Fruit fly (Drosophila melanogaster) whole organism, pupa: ENCODE data around the gene Irk1.

Experiments used
- CG13204 ChIP-seq: fragments of 200-800 bp; sonication (Bioruptor generic); optimal IDR thresholded peaks from 2 replicates; lab custom pipeline; 2018; ENCODE audit warnings: missing biosample characterization, mild to moderate bottlenecking, missing genetic modification characterization, moderate library complexity
- CG14655 ChIP-seq: fragments of 200-800 bp; sonication (Bioruptor generic); optimal IDR thresholded peaks from 3 replicates; lab custom pipeline; 2017; ENCODE audit warnings: mild to moderate bottlenecking, missing biosample characterization, missing genetic modification reagents, missing genetic modification characterization
- CG17806 ChIP-seq: fragments of 200-800 bp; sonication (Bioruptor generic); optimal IDR thresholded peaks from 2 replicates; lab custom pipeline; 2018; ENCODE audit warnings: missing biosample characterization, mild to moderate bottlenecking, missing genetic modification characterization, moderate library complexity
- CG32121 ChIP-seq: fragments of 200-800 bp; sonication (Bioruptor generic); IDR thresholded peaks from 2 replicates; pipeline ENCODE4 v1.3.6; 2022; ENCODE audit warnings: missing biosample characterization, missing genetic modification characterization
- CG34367 ChIP-seq: fragments of 200-800 bp; sonication (Bioruptor generic); optimal IDR thresholded peaks from 2 replicates; lab custom pipeline; 2018; ENCODE audit warnings: missing biosample characterization, mild to moderate bottlenecking, missing genetic modification characterization
- CG8301 ChIP-seq: fragments of 200-800 bp; sonication (Bioruptor generic); optimal IDR thresholded peaks from 2 replicates; lab custom pipeline; 2018; ENCODE audit warnings: missing biosample characterization, mild to moderate bottlenecking, missing genetic modification characterization
- CG9948 ChIP-seq: fragments of 200-800 bp; sonication (Bioruptor generic); optimal IDR thresholded peaks from 2 replicates; lab custom pipeline; 2018; ENCODE audit warnings: missing biosample characterization, mild to moderate bottlenecking, missing genetic modification characterization, moderate library complexity
- D1 ChIP-seq: fragments of 200-800 bp; sonication (Bioruptor generic); optimal IDR thresholded peaks from 2 replicates; lab custom pipeline; 2018; ENCODE audit warnings: missing biosample characterization, mild to moderate bottlenecking, missing genetic modification characterization, moderate library complexity
- Pif1A ChIP-seq: fragments of 200-800 bp; sonication (Bioruptor generic); optimal IDR thresholded peaks from 3 replicates; lab custom pipeline; 2016; ENCODE audit warnings: missing biosample characterization, missing genetic modification characterization
- Pif1B ChIP-seq: fragments of 200-800 bp; sonication (Bioruptor generic); optimal IDR thresholded peaks from 3 replicates; lab custom pipeline; 2016; ENCODE audit warnings: missing biosample characterization, missing genetic modification characterization
- fd96Ca ChIP-seq: fragments of 200-800 bp; sonication (Bioruptor generic); IDR thresholded peaks from 3 replicates; pipeline ENCODE4 v1.3.6; 2022; ENCODE audit warnings: missing biosample characterization, missing genetic modification characterization
- rn ChIP-seq: fragments of 200-800 bp; sonication (Bioruptor generic); IDR thresholded peaks from 2 replicates; pipeline ENCODE4 v1.3.6; 2022; ENCODE audit warnings: missing biosample characterization, missing genetic modification characterization

DNA sequence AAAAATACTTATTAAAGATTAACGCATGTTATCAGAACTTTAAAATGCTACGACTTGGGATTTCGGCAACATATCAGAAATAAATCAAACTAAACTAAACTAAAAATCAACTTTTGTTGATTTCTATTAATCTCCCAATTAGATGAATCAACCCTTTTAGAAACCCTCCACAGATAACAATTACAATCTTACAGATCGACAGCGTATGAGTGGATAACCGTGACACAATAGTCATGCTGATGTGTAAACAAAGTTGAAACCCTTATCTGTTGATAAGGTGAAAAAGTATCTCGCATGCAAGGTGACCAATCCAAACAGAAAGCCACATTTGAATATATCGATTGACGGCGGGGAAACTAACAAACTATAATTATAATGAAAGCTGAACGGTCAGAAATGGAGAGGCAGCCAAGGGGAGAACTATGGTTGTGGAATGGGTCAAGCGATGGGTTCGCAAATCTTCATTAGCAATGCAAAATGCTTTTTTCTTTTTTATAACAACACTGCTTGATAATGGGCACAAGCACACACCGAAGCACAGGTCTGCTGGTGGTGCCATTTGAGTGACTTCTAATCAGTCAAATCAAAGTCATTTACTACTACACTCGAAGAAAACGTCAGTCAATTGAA is 49.1 kb downstream of the Irk1 start:
- TF ChIP-seq CG17806 (no peak), fd96Ca (no peak), CG32121 (GFP tag; lab: Robert Waterston, UW) (no peak), CG14655 (no peak), rn (GFP tag; lab: Robert Waterston, UW) (no peak), CG9948 (tag; lab: Kevin White, UChicago) (no peak), CG34367 (tag; lab: Kevin White, UChicago) (no peak), Pif1B (GFP tag; lab: Kevin White, UChicago) (no peak), CG13204 (no peak), D1 (tag; lab: Kevin White, UChicago) (no peak), Pif1A (GFP tag; lab: Kevin White, UChicago) (no peak), CG8301 (no peak)
